Fruit fly (Drosophila melanogaster): Measurements from ENCODE around the gene raskol.
A peak's percentile ranks its signal among the peaks of the same experiment; 100 is the strongest.

The raskol gene

dm6 chrX:17694873-17695446 lies 15.0 kb upstream of the raskol start (continued):
- TF ChIP-seq CG10209 (GFP tag; optimal IDR thresholded peaks at IDR 0.05): peak; percentile 39
- TF ChIP-seq D (optimal IDR thresholded peaks at IDR 0.05): no peak
- no peak for TF ChIP-seq D (GFP tag; optimal IDR thresholded peaks at IDR 0.05)
- TF ChIP-seq ssp (GFP tag; IDR thresholded peaks at IDR 0.05): no peak
- TF ChIP-seq NC2β (GFP tag; optimal IDR thresholded peaks at IDR 0.05): no peak
- no peak for TF ChIP-seq CG7786 (GFP tag; optimal IDR thresholded peaks at IDR 0.05)
- no peak for TF ChIP-seq CG13123 (GFP tag; optimal IDR thresholded peaks at IDR 0.05)
- peak; percentile 10 for TF ChIP-seq Six4 (GFP tag; optimal IDR thresholded peaks at IDR 0.05)
- TF ChIP-seq seq (GFP tag; IDR thresholded peaks at IDR 0.05): no peak
- no peak for TF ChIP-seq tin (GFP tag; optimal IDR thresholded peaks at IDR 0.05)
- TF ChIP-seq CG12219 (GFP tag; optimal IDR thresholded peaks at IDR 0.05): no peak
- TF ChIP-seq NfI (GFP tag; optimal IDR thresholded peaks at IDR 0.05): no peak
- no peak for TF ChIP-seq CG31388 (GFP tag; optimal IDR thresholded peaks at IDR 0.05)
- no peak for TF ChIP-seq rib (GFP tag; IDR thresholded peaks at IDR 0.05)
- no peak for TF ChIP-seq sna (GFP tag; IDR thresholded peaks at IDR 0.05; ENCODE audit: partially characterized antibody)
- TF ChIP-seq Rx (GFP tag; IDR thresholded peaks at IDR 0.05): no peak
- no peak for TF ChIP-seq CG32767 (GFP tag; IDR thresholded peaks at IDR 0.05)
- peak; percentile 36 for TF ChIP-seq CoRest (tag; optimal IDR thresholded peaks at IDR 0.05)
- TF ChIP-seq Dek (tag; optimal IDR thresholded peaks at IDR 0.05): no peak
- peak; percentile 69 for TF ChIP-seq CG11504 (tag; optimal IDR thresholded peaks at IDR 0.05)
- no peak for TF ChIP-seq CG11085 (GFP tag; IDR thresholded peaks at IDR 0.05)
- TF ChIP-seq CG17612 (GFP tag; IDR thresholded peaks at IDR 0.05): no peak
- peak; percentile 67 for TF ChIP-seq CG2678 (tag; optimal IDR thresholded peaks at IDR 0.05)
- TF ChIP-seq sisA (GFP tag; IDR thresholded peaks at IDR 0.05): peak; percentile 30; the same call in 1 of the 2 replicates
- no peak for TF ChIP-seq pnt (GFP tag; optimal IDR thresholded peaks at IDR 0.05)
- TF ChIP-seq D19A (tag; optimal IDR thresholded peaks at IDR 0.05): peak; percentile 14
- TF ChIP-seq Nf-YC (tag; optimal IDR thresholded peaks at IDR 0.05): peak; percentile 24
- no peak for TF ChIP-seq CG5953 (GFP tag; IDR thresholded peaks at IDR 0.05)
- TF ChIP-seq Abd-B (GFP tag; optimal IDR thresholded peaks at IDR 0.05): no peak
- no peak for TF ChIP-seq hkb (optimal IDR thresholded peaks at IDR 0.05)
- TF ChIP-seq hkb (GFP tag; IDR thresholded peaks at IDR 0.05): no peak
- TF ChIP-seq caup (GFP tag; optimal IDR thresholded peaks at IDR 0.05; ENCODE audit: severe bottlenecking): no peak
- TF ChIP-seq ATbp (GFP tag; optimal IDR thresholded peaks at IDR 0.05): no peak
- peak; percentile 14; the same call in 1 of the 2 replicates for TF ChIP-seq H2.0 (GFP tag; IDR thresholded peaks at IDR 0.05)
- no peak for TF ChIP-seq Oaz (GFP tag; IDR thresholded peaks at IDR 0.05)
- TF ChIP-seq Mes4 (GFP tag; optimal IDR thresholded peaks at IDR 0.05): no peak
- peak; percentile 53 for TF ChIP-seq CG13296 (GFP tag; optimal IDR thresholded peaks at IDR 0.05)
- no peak for TF ChIP-seq unc-4 (GFP tag; IDR thresholded peaks at IDR 0.05; ENCODE audit: partially characterized antibody)
- TF ChIP-seq CG8924 (tag; optimal IDR thresholded peaks at IDR 0.05): peak; percentile 40
- TF ChIP-seq hth (optimal IDR thresholded peaks at IDR 0.05): no peak
- TF ChIP-seq CG18764 (GFP tag; optimal IDR thresholded peaks at IDR 0.05): no peak
- no peak for TF ChIP-seq CG10462 (GFP tag; optimal IDR thresholded peaks at IDR 0.05)
- no peak for TF ChIP-seq lov (optimal IDR thresholded peaks at IDR 0.05)
- 0 out of 3 replicates have a peak, but pooled peaks have one; percentile 2 for TF ChIP-seq lov (GFP tag; IDR thresholded peaks at IDR 0.05)
- TF ChIP-seq Pdp1 (GFP tag; optimal IDR thresholded peaks at IDR 0.05): no peak
- no peak for TF ChIP-seq CG8089 (GFP tag; optimal IDR thresholded peaks at IDR 0.05)
- TF ChIP-seq CG16779 (GFP tag; IDR thresholded peaks at IDR 0.05): no peak
- no peak for TF ChIP-seq ato (GFP tag; IDR thresholded peaks at IDR 0.05; ENCODE audit: partially characterized antibody)
- TF ChIP-seq az2 (GFP tag; optimal IDR thresholded peaks at IDR 0.05): no peak
- TF ChIP-seq Dll (GFP tag; IDR thresholded peaks at IDR 0.05; ENCODE audit: partially characterized antibody): no peak
- no peak for TF ChIP-seq CG33557 (GFP tag; optimal IDR thresholded peaks at IDR 0.05)
- TF ChIP-seq p53 (GFP tag; optimal IDR thresholded peaks at IDR 0.05): no peak
